Worm (Caenorhabditis elegans) whole organism, young adult: ENCODE measurements around the gene mdt-27.

Source experiments
- C17E4.6 ChIP-seq: fragments of 200-800 bp; sonication (Bioruptor generic); IDR thresholded peaks from 2 replicates; pipeline ENCODE4 v1.3.6; 2022; ENCODE audit warnings: missing genetic modification reagents, missing genetic modification characterization, missing compliant biosample characterization
- F23B12.7 ChIP-seq: sonication (generic microtip); optimal IDR thresholded peaks from 2 replicates; lab custom pipeline; 2017; ENCODE audit warnings: missing genetic modification characterization, mild to moderate bottlenecking, missing compliant biosample characterization, antibody characterized with exemption, moderate library complexity; ENCODE audit not compliant: insufficient read depth
- F39B2.1 ChIP-seq: fragments of 200-800 bp; sonication (Bioruptor generic); IDR thresholded peaks from 2 replicates; pipeline ENCODE4 v1.3.6; 2022; ENCODE audit warnings: missing genetic modification reagents, missing genetic modification characterization, missing compliant biosample characterization
- F49E8.2 ChIP-seq: sonication (generic microtip); optimal IDR thresholded peaks from 3 replicates; lab custom pipeline; 2017; ENCODE audit warnings: missing genetic modification characterization, mild to moderate bottlenecking, missing compliant biosample characterization, antibody characterized with exemption, moderate library complexity; ENCODE audit not compliant: insufficient read depth
- F52B5.7 ChIP-seq: sonication (generic microtip); optimal IDR thresholded peaks from 2 replicates; lab custom pipeline; 2016; ENCODE audit warnings: mild to moderate bottlenecking, missing genetic modification characterization, missing compliant biosample characterization
- F57C9.4 ChIP-seq: sonication (generic microtip); optimal IDR thresholded peaks from 2 replicates; lab custom pipeline; 2017; ENCODE audit warnings: mild to moderate bottlenecking, missing genetic modification characterization, missing compliant biosample characterization
- Y53G8AR.9 ChIP-seq: fragments of 200-800 bp; sonication (Bioruptor generic); conservative IDR thresholded peaks from 2 replicates; pipeline ENCODE4 v1.3.6; 2022; ENCODE audit warnings: missing genetic modification reagents, missing genetic modification characterization, missing compliant biosample characterization
- Y56A3A.18 ChIP-seq: fragments of 200-800 bp; sonication (Bioruptor generic); IDR thresholded peaks from 2 replicates; pipeline ENCODE4 v1.3.6; 2022; ENCODE audit warnings: missing genetic modification reagents, missing genetic modification characterization, missing compliant biosample characterization
- ZK185.1 ChIP-seq: sonication (generic microtip); optimal IDR thresholded peaks from 2 replicates; lab custom pipeline; 2016; ENCODE audit warnings: mild to moderate bottlenecking, missing genetic modification characterization, missing compliant biosample characterization; ENCODE audit not compliant: poor library complexity, severe bottlenecking
- akir-1 ChIP-seq: fragments of 200-800 bp; sonication (Bioruptor generic); optimal IDR thresholded peaks from 2 replicates; lab custom pipeline; 2018; ENCODE audit warnings: mild to moderate bottlenecking, missing genetic modification characterization, moderate library complexity, missing compliant biosample characterization
- aptf-3 ChIP-seq: fragments of 200-800 bp; sonication (Bioruptor generic); IDR thresholded peaks from 2 replicates; pipeline ENCODE4 v1.3.6; 2022; ENCODE audit warnings: missing genetic modification characterization, missing compliant biosample characterization
- bed-2 ChIP-seq: fragments of 200-800 bp; sonication (Bioruptor generic); IDR thresholded peaks from 2 replicates; pipeline ENCODE4 v1.3.6; 2022; ENCODE audit warnings: missing genetic modification reagents, missing genetic modification characterization, missing compliant biosample characterization
- cebp-1 ChIP-seq, 2 experiments: fragments of 200-800 bp in 1 of 2; sonication (Bioruptor generic) in 1 of 2; sonication (generic microtip) in 1 of 2; IDR thresholded peaks in 1 of 2; optimal IDR thresholded peaks in 1 of 2; 2 replicates each; pipeline versions ENCODE4 v1.3.6 to Lab custom; 2017 to 2022; ENCODE audit warnings: missing compliant biosample characterization in 2 of 2, missing genetic modification characterization in 2 of 2, mild to moderate bottlenecking in 1 of 2, missing genetic modification reagents in 1 of 2, moderate library complexity in 1 of 2
- ceh-27 ChIP-seq: fragments of 200-800 bp; sonication (Bioruptor generic); optimal IDR thresholded peaks from 2 replicates; lab custom pipeline; 2018; ENCODE audit warnings: mild to moderate bottlenecking, missing genetic modification characterization, moderate library complexity, missing compliant biosample characterization
- ceh-58 ChIP-seq: fragments of 200-800 bp; sonication (Bioruptor generic); IDR thresholded peaks from 2 replicates; pipeline ENCODE4 v1.3.6; 2022; ENCODE audit warnings: missing genetic modification characterization, missing compliant biosample characterization
- ceh-91 ChIP-seq: fragments of 200-800 bp; sonication (Bioruptor generic); IDR thresholded peaks from 2 replicates; pipeline ENCODE4 v1.3.6; 2022; ENCODE audit warnings: missing genetic modification reagents, missing genetic modification characterization, missing compliant biosample characterization
- dpff-1 ChIP-seq: sonication (generic microtip); optimal IDR thresholded peaks from 2 replicates; lab custom pipeline; 2017; ENCODE audit warnings: mild to moderate bottlenecking, missing genetic modification characterization, missing compliant biosample characterization
- efl-1 ChIP-seq: fragments of 150-350 bp; optimal IDR thresholded peaks from 2 replicates; lab custom pipeline; 2014; ENCODE audit warnings: missing biosample characterization, missing genetic modification reagents, missing genetic modification characterization
- ekl-4 ChIP-seq: fragments of 200-800 bp; sonication (Bioruptor generic); IDR thresholded peaks from 2 replicates; pipeline ENCODE4 v1.3.6; 2022; ENCODE audit warnings: missing genetic modification reagents, missing genetic modification characterization, missing compliant biosample characterization
- gei-17 ChIP-seq: fragments of 200-800 bp; sonication (Bioruptor generic); optimal IDR thresholded peaks from 2 replicates; lab custom pipeline; 2018; ENCODE audit warnings: mild to moderate bottlenecking, missing genetic modification characterization, missing compliant biosample characterization
- hlh-26 ChIP-seq: fragments of 200-800 bp; sonication (Bioruptor generic); conservative IDR thresholded peaks from 2 replicates; pipeline ENCODE4 v1.3.6; 2022; ENCODE audit warnings: missing genetic modification reagents, missing genetic modification characterization, missing compliant biosample characterization
- hmg-1.2 ChIP-seq: fragments of 200-800 bp; sonication (Bioruptor generic); IDR thresholded peaks from 2 replicates; pipeline ENCODE4 v1.3.6; 2022; ENCODE audit warnings: missing genetic modification reagents, missing genetic modification characterization, missing compliant biosample characterization
- lir-1 ChIP-seq: fragments of 200-800 bp; sonication (Bioruptor generic); conservative IDR thresholded peaks from 2 replicates; pipeline ENCODE4 v1.3.6; 2022; ENCODE audit warnings: missing genetic modification reagents, missing genetic modification characterization, missing compliant biosample characterization
- madf-6 ChIP-seq: fragments of 200-800 bp; sonication (Bioruptor generic); IDR thresholded peaks from 2 replicates; pipeline ENCODE4 v1.3.6; 2022; ENCODE audit warnings: missing genetic modification reagents, missing genetic modification characterization, missing compliant biosample characterization
- madf-8 ChIP-seq: fragments of 200-800 bp; sonication (Bioruptor generic); conservative IDR thresholded peaks from 2 replicates; pipeline ENCODE4 v1.3.6; 2022; ENCODE audit warnings: missing genetic modification reagents, missing genetic modification characterization, missing compliant biosample characterization
- mxl-1 ChIP-seq: sonication (generic microtip); optimal IDR thresholded peaks from 2 replicates; lab custom pipeline; 2016; ENCODE audit warnings: missing genetic modification characterization, missing compliant biosample characterization
- nfya-1 ChIP-seq: sonication (generic microtip); optimal IDR thresholded peaks from 2 replicates; lab custom pipeline; 2017; ENCODE audit warnings: antibody characterized with exemption, missing compliant biosample characterization, missing genetic modification characterization, borderline replicate concordance; ENCODE audit not compliant: insufficient read depth
- nhr-120 ChIP-seq: fragments of 200-800 bp; sonication (Bioruptor generic); IDR thresholded peaks from 2 replicates; pipeline ENCODE4 v1.3.6; 2022; ENCODE audit warnings: missing genetic modification characterization, missing compliant biosample characterization
- nhr-179 ChIP-seq: sonication (generic microtip); optimal IDR thresholded peaks from 2 replicates; lab custom pipeline; 2016; ENCODE audit warnings: mild to moderate bottlenecking, missing genetic modification characterization, missing compliant biosample characterization
- nhr-27 ChIP-seq: fragments of 200-800 bp; sonication (Bioruptor generic); optimal IDR thresholded peaks from 2 replicates; lab custom pipeline; 2018; ENCODE audit warnings: mild to moderate bottlenecking, missing genetic modification characterization, moderate library complexity, missing compliant biosample characterization
- nhr-80 ChIP-seq: sonication (generic microtip); optimal IDR thresholded peaks from 2 replicates; lab custom pipeline; 2016; ENCODE audit warnings: missing genetic modification characterization, missing compliant biosample characterization
- pbrm-1 ChIP-seq: fragments of 200-800 bp; sonication (Bioruptor generic); IDR thresholded peaks from 2 replicates; pipeline ENCODE4 v1.3.6; 2022; ENCODE audit warnings: missing genetic modification reagents, missing genetic modification characterization, missing compliant biosample characterization
- repo-1 ChIP-seq: sonication (generic microtip); optimal IDR thresholded peaks from 2 replicates; lab custom pipeline; 2017; ENCODE audit warnings: mild to moderate bottlenecking, missing genetic modification characterization, missing compliant biosample characterization
- sdz-38 ChIP-seq: sonication (generic microtip); optimal IDR thresholded peaks from 2 replicates; lab custom pipeline; 2016; ENCODE audit warnings: missing genotype, missing genetic modification characterization, missing compliant biosample characterization
- snpc-1.1 ChIP-seq: sonication (generic microtip); optimal IDR thresholded peaks from 2 replicates; lab custom pipeline; 2017; ENCODE audit warnings: missing genetic modification characterization, mild to moderate bottlenecking, missing compliant biosample characterization, antibody characterized with exemption, moderate library complexity, missing genotype, missing genetic modification reagents; ENCODE audit not compliant: insufficient read depth
- snpc-3.4 ChIP-seq: sonication (generic microtip); optimal IDR thresholded peaks from 2 replicates; lab custom pipeline; 2017; ENCODE audit warnings: missing genetic modification characterization, mild to moderate bottlenecking, missing compliant biosample characterization, antibody characterized with exemption, moderate library complexity, missing genotype, missing genetic modification reagents
- snpc-4 ChIP-seq, 5 experiments: fragments of 150-350 bp in 1 of 5; sonication (generic microtip) in 4 of 5; optimal IDR thresholded peaks; 2 replicates each; lab custom pipeline; 2014 to 2018; ENCODE audit warnings: missing genetic modification characterization in 5 of 5, missing biosample characterization in 3 of 5, antibody characterized with exemption in 2 of 5, mild to moderate bottlenecking in 2 of 5, missing compliant biosample characterization in 2 of 5, missing genotype in 2 of 5, moderate library complexity in 2 of 5, missing genetic modification reagents in 1 of 5
- tbx-9 ChIP-seq: sonication (generic microtip); optimal IDR thresholded peaks from 2 replicates; lab custom pipeline; 2016; ENCODE audit warnings: borderline replicate concordance, missing genetic modification characterization, inconsistent platforms, missing compliant biosample characterization
- unc-130 ChIP-seq: sonication (generic microtip); optimal IDR thresholded peaks from 2 replicates; lab custom pipeline; 2016; ENCODE audit warnings: missing genetic modification reagents, missing genetic modification characterization, missing compliant biosample characterization
- xnd-1 ChIP-seq: sonication (generic microtip); optimal IDR thresholded peaks from 2 replicates; lab custom pipeline; 2016; ENCODE audit warnings: missing genotype, missing genetic modification reagents, missing genetic modification characterization, missing compliant biosample characterization
- ztf-25 ChIP-seq: fragments of 200-800 bp; sonication (Bioruptor generic); IDR thresholded peaks from 2 replicates; pipeline ENCODE4 v1.3.6; 2022; ENCODE audit warnings: missing genetic modification reagents, missing genetic modification characterization, missing compliant biosample characterization
- ztf-28 ChIP-seq: fragments of 200-800 bp; sonication (Bioruptor generic); IDR thresholded peaks from 2 replicates; pipeline ENCODE4 v1.3.6; 2022; ENCODE audit warnings: missing genetic modification reagents, missing genetic modification characterization, missing compliant biosample characterization
- ztf-3 ChIP-seq: fragments of 200-800 bp; sonication (Bioruptor generic); optimal IDR thresholded peaks from 2 replicates; lab custom pipeline; 2018; ENCODE audit warnings: mild to moderate bottlenecking, missing genetic modification characterization, missing compliant biosample characterization

mdt-27 gene

DNA sequence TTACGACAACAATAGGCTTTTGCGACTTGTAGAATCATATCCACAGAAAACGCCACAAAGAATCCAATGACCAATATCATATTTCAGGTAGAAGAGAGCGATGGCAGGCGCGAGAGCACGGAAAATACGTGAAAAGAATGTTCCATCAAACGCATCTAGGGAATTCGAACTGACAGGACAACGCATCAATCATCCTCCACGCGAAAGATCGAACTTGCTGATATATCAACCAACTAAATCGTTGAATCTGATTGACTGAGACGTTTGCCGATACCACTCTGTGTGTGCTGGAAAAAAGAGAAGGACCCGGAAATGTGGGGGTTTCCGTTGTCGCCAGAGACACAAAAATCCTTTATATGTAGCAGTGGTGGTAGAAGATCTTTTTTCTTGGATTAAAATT lies 4.8 kb upstream of the mdt-27 start:
- TF ChIP-seq ZK185.1, result no peak
- TF ChIP-seq efl-1, result no peak
- 0 out of 2 replicates have a peak, but pooled peaks have one; percentile 24 for TF ChIP-seq madf-6 (GFP tag; lab: Robert Waterston, UW)

DNA sequence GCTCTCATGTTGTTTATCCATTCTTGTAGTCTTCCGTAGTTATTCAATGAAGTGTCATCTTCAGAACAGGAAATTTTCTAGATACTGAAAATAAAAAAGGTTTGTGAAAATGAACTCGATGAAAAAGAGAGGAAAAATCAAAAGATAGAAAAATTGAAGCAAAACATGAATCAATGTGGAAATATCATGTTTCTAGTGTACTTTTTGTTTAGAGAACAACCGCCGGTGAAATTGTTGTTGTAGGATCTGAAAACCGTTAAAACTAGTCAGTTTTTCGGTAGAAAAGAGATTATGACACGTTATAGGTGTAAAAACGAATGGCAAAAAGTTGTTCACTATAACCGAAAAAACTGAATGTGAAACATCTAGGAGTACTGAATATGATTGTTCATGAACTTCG lies 3.7 kb upstream of the mdt-27 start, which contains the start of gene pacs-1:
Gene pacs-1, minus strand, starts transcription at position 101 of the 400 bp plus-strand sequence.
- no peak for TF ChIP-seq F39B2.1 (GFP tag; lab: Robert Waterston, UW)
- TF ChIP-seq F52B5.7 (tag; lab: Kevin White, UChicago), result no peak
- no peak for TF ChIP-seq Y53G8AR.9 (GFP tag; lab: Robert Waterston, UW)
- TF ChIP-seq nfya-1 (tag; lab: Kevin White, UChicago), result no peak
- no peak for TF ChIP-seq ZK185.1
- no peak for TF ChIP-seq lir-1 (GFP tag; lab: Robert Waterston, UW)
- no peak for TF ChIP-seq aptf-3
- no peak for TF ChIP-seq ceh-58 (GFP tag; lab: Robert Waterston, UW)
- TF ChIP-seq akir-1 (GFP tag; lab: Kevin White, UChicago), result no peak
- no peak for TF ChIP-seq dpff-1 (tag; lab: Kevin White, UChicago)

DNA sequence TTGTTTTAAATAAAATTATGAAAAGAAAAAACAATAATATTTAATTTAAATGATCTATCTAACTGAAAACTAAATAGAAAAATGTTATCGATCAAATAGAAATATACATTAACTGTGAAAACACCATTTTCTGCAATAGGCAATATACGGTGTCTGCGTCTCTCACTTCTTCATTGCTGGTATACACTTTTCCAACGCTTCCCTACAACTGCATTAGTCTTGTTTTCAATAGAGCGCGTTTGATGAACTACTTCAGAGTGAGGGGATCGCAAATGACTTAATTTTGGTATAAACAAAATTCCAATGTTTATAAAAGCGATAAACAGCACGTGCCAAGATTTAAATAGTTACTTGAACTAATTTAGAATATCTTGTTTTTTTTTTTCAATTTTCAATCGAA lies 955 bp downstream of the mdt-27 start:
- no peak for TF ChIP-seq madf-8
- TF ChIP-seq F23B12.7 (tag; lab: Kevin White, UChicago), result peak; percentile 35
- TF ChIP-seq pbrm-1 (GFP tag; lab: Robert Waterston, UW), result no peak
- no peak for TF ChIP-seq F49E8.2 (tag; lab: Kevin White, UChicago)
- TF ChIP-seq gei-17, result no peak
- TF ChIP-seq repo-1 (tag; lab: Kevin White, UChicago), result no peak
- TF ChIP-seq sdz-38 (tag; lab: Kevin White, UChicago), result no peak
- no peak for TF ChIP-seq snpc-4 (GFP tag; optimal IDR thresholded peaks at IDR 0.05; lab: Kevin White, UChicago)
- TF ChIP-seq snpc-4 (tag; optimal IDR thresholded peaks at IDR 0.05; lab: Kevin White, UChicago), result peak in 1 of 4 experiments; percentile 60
- TF ChIP-seq hmg-1.2 (GFP tag; lab: Robert Waterston, UW), result peak; percentile 74; the same call in 1 of the 2 replicates
- no peak for TF ChIP-seq Y53G8AR.9 (GFP tag; lab: Robert Waterston, UW)
- peak; percentile 76 for TF ChIP-seq nhr-80 (tag; lab: Kevin White, UChicago)
- TF ChIP-seq hlh-26 (GFP tag; lab: Robert Waterston, UW), result no peak
- TF ChIP-seq unc-130 (GFP tag; lab: Kevin White, UChicago), result no peak
- no peak for TF ChIP-seq F39B2.1 (GFP tag; lab: Robert Waterston, UW)
- TF ChIP-seq ceh-58 (GFP tag; lab: Robert Waterston, UW), result no peak
- no peak for TF ChIP-seq ztf-28 (GFP tag; lab: Robert Waterston, UW)
- TF ChIP-seq bed-2 (GFP tag; lab: Robert Waterston, UW), result no peak
- no peak for TF ChIP-seq nhr-179 (tag; lab: Kevin White, UChicago)
- no peak for TF ChIP-seq xnd-1 (tag; lab: Kevin White, UChicago)
- no peak for TF ChIP-seq nhr-120 (GFP tag; lab: Robert Waterston, UW)
- TF ChIP-seq Y56A3A.18, result no peak
- TF ChIP-seq tbx-9 (tag; lab: Kevin White, UChicago), result no peak
- no peak for TF ChIP-seq F57C9.4 (tag; lab: Kevin White, UChicago)
- TF ChIP-seq ztf-3, result no peak
- TF ChIP-seq lir-1 (GFP tag; lab: Robert Waterston, UW), result no peak
- TF ChIP-seq mxl-1 (tag; lab: Kevin White, UChicago), result no peak
- TF ChIP-seq ceh-27 (GFP tag; lab: Kevin White, UChicago), result peak; percentile 7
- TF ChIP-seq efl-1, result no peak
- TF ChIP-seq snpc-3.4 (tag; lab: Kevin White, UChicago), result no peak
- no peak for TF ChIP-seq ekl-4 (GFP tag; lab: Robert Waterston, UW)
- no peak for TF ChIP-seq ztf-25 (GFP tag; lab: Robert Waterston, UW)
- no peak for TF ChIP-seq C17E4.6 (GFP tag; lab: Robert Waterston, UW)
- TF ChIP-seq F52B5.7 (tag; lab: Kevin White, UChicago), result no peak
- TF ChIP-seq ceh-91 (GFP tag; lab: Robert Waterston, UW), result no peak
- no peak for TF ChIP-seq cebp-1 (GFP tag; IDR thresholded peaks at IDR 0.05; lab: Robert Waterston, UW)
- TF ChIP-seq cebp-1 (tag; optimal IDR thresholded peaks at IDR 0.05; lab: Kevin White, UChicago), result peak; percentile 22
- TF ChIP-seq snpc-1.1 (tag; lab: Kevin White, UChicago), result no peak
- no peak for TF ChIP-seq nhr-27 (tag; lab: Kevin White, UChicago)
